Worm (Caenorhabditis elegans): ENCODE data around the gene bath-28.

bath-28 gene

DNA sequence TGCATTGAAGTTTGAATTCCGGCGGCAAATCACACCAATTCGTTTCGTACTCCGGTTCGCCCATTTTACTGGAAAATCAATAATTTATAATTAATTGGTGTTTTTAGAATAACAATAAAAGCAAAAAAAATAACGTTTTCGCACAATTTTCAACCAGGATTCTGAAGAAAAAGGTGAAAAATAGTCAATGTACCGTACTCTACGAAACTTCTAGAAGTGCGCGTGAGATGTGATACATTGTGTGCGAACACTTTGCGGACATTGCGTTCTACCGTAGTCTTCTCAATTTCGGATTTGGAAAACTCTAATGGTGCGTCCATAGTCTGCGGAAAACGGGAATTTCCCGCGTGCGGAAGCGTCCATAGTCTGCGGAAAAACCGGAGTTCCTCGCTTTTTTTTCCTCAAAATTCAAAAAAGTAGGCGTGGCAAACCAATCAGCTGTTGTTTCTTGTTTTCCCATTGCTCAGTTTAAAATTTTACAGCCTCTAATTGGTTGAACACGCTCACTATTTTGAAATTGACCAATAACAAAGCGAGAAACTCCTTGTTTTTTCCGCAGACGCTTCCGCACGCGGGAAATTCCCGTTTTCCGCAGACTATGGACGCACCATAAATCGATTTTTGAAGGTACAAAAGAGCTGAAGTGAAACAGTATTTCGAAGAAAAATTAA lies 3.3 kb upstream of the bath-28 start, which contains the start of the genes F14D2.14 and bath-29:
F14D2.14 (minus strand) TSS at position 51 of the 671 bp plus-strand sequence.
bath-29 (plus strand) TSS at position 621 of the 671 bp plus-strand sequence.
- TF ChIP-seq mdl-1 (tag; optimal IDR thresholded peaks at IDR 0.05) = no peak
- TF ChIP-seq sea-2 (GFP tag; optimal IDR thresholded peaks at IDR 0.05) = no peak
- TF ChIP-seq nhr-23 (tag; optimal IDR thresholded peaks at IDR 0.05) = no peak
- no peak for TF ChIP-seq ceh-9 (tag; optimal IDR thresholded peaks at IDR 0.05)
- no peak for TF ChIP-seq nhr-43 (tag; optimal IDR thresholded peaks at IDR 0.05; ENCODE audit: poor library complexity, severe bottlenecking)
- TF ChIP-seq ceh-82 (tag; optimal IDR thresholded peaks at IDR 0.05) = no peak
- no peak for TF ChIP-seq snpc-4 (tag; optimal IDR thresholded peaks at IDR 0.05)
- no peak for TF ChIP-seq nhr-77 (tag; optimal IDR thresholded peaks at IDR 0.05)
- TF ChIP-seq lsy-12 (tag; optimal IDR thresholded peaks at IDR 0.05) = no peak
- TF ChIP-seq lin-15B (tag; optimal IDR thresholded peaks at IDR 0.05) = no peak
- TF ChIP-seq hmg-11 (tag; optimal IDR thresholded peaks at IDR 0.05) = no peak
- no peak for TF ChIP-seq pqm-1 (tag; optimal IDR thresholded peaks at IDR 0.05)
- no peak for TF ChIP-seq lin-39 (tag; optimal IDR thresholded peaks at IDR 0.05)
- TF ChIP-seq ceh-28 (tag; optimal IDR thresholded peaks at IDR 0.05) = no peak
- no peak for TF ChIP-seq fkh-2 (tag; optimal IDR thresholded peaks at IDR 0.05)
- TF ChIP-seq daf-12 (tag; optimal IDR thresholded peaks at IDR 0.05) = no peak
- TF ChIP-seq elt-1 (tag; optimal IDR thresholded peaks at IDR 0.05) = no peak

DNA sequence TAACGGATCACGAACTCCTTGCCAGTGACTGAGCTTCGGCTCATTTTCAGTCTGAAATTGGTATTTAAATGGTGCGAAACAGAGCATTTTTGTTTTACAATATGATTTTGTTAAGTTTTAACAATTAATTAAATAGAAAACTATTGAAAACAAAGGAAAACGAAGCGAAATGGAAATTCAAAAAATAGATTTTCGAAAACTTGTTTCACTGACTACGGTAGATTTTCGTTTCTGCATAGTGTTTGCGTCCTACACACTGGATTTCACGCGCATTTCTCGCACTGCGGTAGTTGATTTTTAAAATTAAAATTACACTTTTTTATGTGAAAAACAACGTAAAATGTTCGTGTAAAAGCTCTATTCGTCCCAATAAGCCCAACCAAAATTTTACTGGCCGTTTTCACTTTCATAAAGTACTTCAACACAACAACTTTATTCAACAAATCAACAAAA lies 1.6 kb upstream of the bath-28 start, which contains the start of gene bath-30:
bath-30 (minus strand) TSS at position 51 of the 453 bp plus-strand sequence.
- no peak for TF ChIP-seq tbx-2 (tag; optimal IDR thresholded peaks at IDR 0.05)
- TF ChIP-seq nhr-11 (tag; optimal IDR thresholded peaks at IDR 0.05) = no peak
- TF ChIP-seq mdl-1 (tag; optimal IDR thresholded peaks at IDR 0.05) = no peak
- no peak for TF ChIP-seq nhr-25 (tag; optimal IDR thresholded peaks at IDR 0.05)
- TF ChIP-seq skn-1 (tag; optimal IDR thresholded peaks at IDR 0.05) = no peak
- no peak for TF ChIP-seq egl-27 (tag; optimal IDR thresholded peaks at IDR 0.05)
- no peak for TF ChIP-seq daf-12 (tag; optimal IDR thresholded peaks at IDR 0.05)
- no peak for TF ChIP-seq ztf-4 (tag; optimal IDR thresholded peaks at IDR 0.05)
- no peak for TF ChIP-seq nhr-237 (tag; optimal IDR thresholded peaks at IDR 0.05)
- no peak for TF ChIP-seq nhr-77 (tag; optimal IDR thresholded peaks at IDR 0.05)
- no peak for TF ChIP-seq zag-1 (tag; optimal IDR thresholded peaks at IDR 0.05)
- no peak for TF ChIP-seq ama-1 (optimal IDR thresholded peaks at IDR 0.05)
- TF ChIP-seq nhr-67 (tag; optimal IDR thresholded peaks at IDR 0.05) = no peak
- no peak for TF ChIP-seq nhr-43 (tag; optimal IDR thresholded peaks at IDR 0.05; ENCODE audit: poor library complexity, severe bottlenecking)
- TF ChIP-seq jun-1 (tag; optimal IDR thresholded peaks at IDR 0.05) = no peak
- TF ChIP-seq nfya-1 (tag; optimal IDR thresholded peaks at IDR 0.05; ENCODE audit: insufficient read depth) = no peak
- no peak for TF ChIP-seq nhr-76 (tag; optimal IDR thresholded peaks at IDR 0.05)
- TF ChIP-seq eor-1 (tag; optimal IDR thresholded peaks at IDR 0.05) = no peak
- no peak for TF ChIP-seq hmg-11 (tag; optimal IDR thresholded peaks at IDR 0.05)
- TF ChIP-seq nhr-12 (tag; optimal IDR thresholded peaks at IDR 0.05) = no peak

DNA sequence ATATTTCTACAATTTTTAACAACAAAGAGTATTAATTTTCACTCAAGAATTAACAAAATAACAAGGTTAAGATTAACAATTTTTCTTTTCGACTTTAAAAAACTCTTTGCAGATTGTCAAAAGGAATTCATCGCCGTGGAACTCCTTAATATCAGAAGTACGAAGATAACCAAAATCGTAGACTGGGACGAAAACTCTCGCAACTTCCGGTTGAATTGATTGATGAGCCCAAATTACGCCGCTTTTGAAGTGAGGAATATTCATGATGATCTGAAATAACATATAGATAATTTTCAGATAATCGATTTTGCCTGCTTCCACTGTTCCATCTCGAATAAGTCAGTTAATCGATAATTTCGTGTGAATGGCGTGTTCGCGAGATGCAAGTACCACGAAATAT lies 1.1 kb downstream of the bath-28 start, which contains the start of gene F14D2.15:
F14D2.15 (minus strand) TSS at position 101 of the 400 bp plus-strand sequence.
- TF ChIP-seq elt-2 (tag; optimal IDR thresholded peaks at IDR 0.05) (no peak), nhr-23 (tag; optimal IDR thresholded peaks at IDR 0.05) (no peak), nhr-28 (tag; optimal IDR thresholded peaks at IDR 0.05) (no peak)

ce11 chrII:3341989-3342388 lies 2.8 kb downstream of the bath-28 start, which contains the start of gene F14D2.11:
Gene F14D2.11, minus strand, starts transcription at chrII:3342089.
- TF ChIP-seq nhr-77 (tag; optimal IDR thresholded peaks at IDR 0.05) (no peak), mml-1 (tag; optimal IDR thresholded peaks at IDR 0.05) (no peak), fkh-2 (tag; optimal IDR thresholded peaks at IDR 0.05) (no peak), nhr-25 (tag; optimal IDR thresholded peaks at IDR 0.05) (no peak), lsy-12 (tag; optimal IDR thresholded peaks at IDR 0.05) (no peak), lin-15B (tag; optimal IDR thresholded peaks at IDR 0.05) (no peak), ceh-82 (tag; optimal IDR thresholded peaks at IDR 0.05) (no peak), mdl-1 (tag; optimal IDR thresholded peaks at IDR 0.05) (no peak), ceh-16 (tag; optimal IDR thresholded peaks at IDR 0.05) (no peak), pha-4 (tag; optimal IDR thresholded peaks at IDR 0.05) (no peak), hmg-11 (tag; optimal IDR thresholded peaks at IDR 0.05) (no peak), nfya-1 (tag; optimal IDR thresholded peaks at IDR 0.05; ENCODE audit: insufficient read depth) (no peak), nhr-28 (tag; optimal IDR thresholded peaks at IDR 0.05) (no peak)

All from whole organism, L3 larva.